Worm (Caenorhabditis elegans): Measurements from ENCODE around the gene cutl-24.

DNA sequence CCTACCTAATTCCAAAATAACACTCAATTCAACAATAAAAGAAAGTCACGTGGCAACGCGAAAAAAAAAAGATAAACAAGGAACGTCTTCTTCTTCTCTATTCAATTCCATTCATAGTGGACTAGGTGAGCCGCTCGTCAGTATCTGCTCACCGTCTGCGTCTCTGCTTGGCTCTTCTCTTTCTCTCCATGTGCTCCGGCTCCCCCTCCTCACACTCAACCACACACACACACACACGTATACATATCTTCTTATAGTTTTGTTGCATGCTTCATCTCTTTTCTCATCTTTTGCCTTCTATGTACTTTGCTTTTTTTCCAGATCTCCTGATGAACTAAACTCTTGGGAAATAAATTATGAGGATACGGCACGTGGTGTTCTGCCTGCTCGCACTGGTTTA, 32.8 kb upstream of the cutl-24 start, which contains the start of gene daf-1:
- TF ChIP-seq zag-1 (tag; optimal IDR thresholded peaks at IDR 0.05) (no peak), dmd-9 (GFP tag; IDR thresholded peaks at IDR 0.05) (no peak), lin-39 (tag; optimal IDR thresholded peaks at IDR 0.05) (no peak), ama-1 (optimal IDR thresholded peaks at IDR 0.05) (no peak), ZK546.5 (tag; optimal IDR thresholded peaks at IDR 0.05) (no peak), nhr-237 (tag; optimal IDR thresholded peaks at IDR 0.05) (no peak), lsy-2 (tag; optimal IDR thresholded peaks at IDR 0.05) (peak in 1 of 2 experiments; percentile 38), egl-43 (GFP tag; IDR thresholded peaks at IDR 0.05) (no peak), skn-1 (tag; optimal IDR thresholded peaks at IDR 0.05) (no peak), ztf-11 (tag; optimal IDR thresholded peaks at IDR 0.05) (no peak)
